Fruit fly (Drosophila melanogaster) whole organism, embryonic: Measurements from ENCODE around the gene Sgt1.

Experiments used
- B-H2 ChIP-seq: fragments of 200-800 bp; sonication (Bioruptor generic); optimal IDR thresholded peaks from 2 replicates; lab custom pipeline; 2018; ENCODE audit warnings: missing biosample characterization, mild to moderate bottlenecking, missing genetic modification characterization
- BtbVII ChIP-seq: fragments of 200-800 bp; sonication (Bioruptor generic); optimal IDR thresholded peaks from 3 replicates; lab custom pipeline; 2017; ENCODE audit warnings: missing biosample characterization, mild to moderate bottlenecking, missing genetic modification characterization
- CG14014 ChIP-seq: fragments of 200-800 bp; sonication (Bioruptor generic); IDR thresholded peaks from 2 replicates; pipeline ENCODE4 v1.3.6; 2022; ENCODE audit warnings: missing biosample characterization, missing genetic modification characterization
- CG1529 ChIP-seq: fragments of 200-800 bp; sonication (Bioruptor generic); optimal IDR thresholded peaks from 3 replicates; lab custom pipeline; 2018; ENCODE audit warnings: missing biosample characterization, missing genetic modification characterization
- CG15696 ChIP-seq: fragments of 200-800 bp; sonication (Bioruptor generic); optimal IDR thresholded peaks from 2 replicates; lab custom pipeline; 2019; ENCODE audit warnings: missing biosample characterization, mild to moderate bottlenecking, missing genetic modification characterization, moderate library complexity
- CG16779 ChIP-seq: fragments of 200-800 bp; sonication (Bioruptor generic); IDR thresholded peaks from 2 replicates; pipeline ENCODE4 v1.3.6; 2022; ENCODE audit warnings: missing biosample characterization, missing genetic modification characterization
- CG17361 ChIP-seq: fragments of 200-800 bp; sonication (Bioruptor generic); IDR thresholded peaks from 3 replicates; pipeline ENCODE4 v1.3.6; 2022; ENCODE audit warnings: missing biosample characterization, missing genetic modification characterization
- CG18619 ChIP-seq: fragments of 200-800 bp; sonication (Bioruptor generic); optimal IDR thresholded peaks from 3 replicates; lab custom pipeline; 2017; ENCODE audit warnings: missing biosample characterization, mild to moderate bottlenecking, missing genetic modification characterization
- CG2199 ChIP-seq: fragments of 200-800 bp; sonication (Bioruptor generic); IDR thresholded peaks from 3 replicates; pipeline ENCODE4 v1.3.6; 2022; ENCODE audit warnings: missing biosample characterization, missing genetic modification characterization
- CG31441 ChIP-seq: fragments of 200-800 bp; sonication (Bioruptor generic); IDR thresholded peaks from 2 replicates; pipeline ENCODE4 v1.3.6; 2022; ENCODE audit warnings: missing biosample characterization, missing genetic modification characterization
- CG4404 ChIP-seq: fragments of 200-800 bp; sonication (Bioruptor generic); IDR thresholded peaks from 2 replicates; pipeline ENCODE4 v1.3.6; 2022; ENCODE audit warnings: missing biosample characterization, missing genetic modification characterization
- CG7357 ChIP-seq: fragments of 200-800 bp; sonication (Bioruptor generic); IDR thresholded peaks from 3 replicates; pipeline ENCODE4 v1.3.6; 2022; ENCODE audit warnings: missing biosample characterization, missing genetic modification characterization
- CG7839 ChIP-seq: fragments of 200-800 bp; sonication (Bioruptor generic); optimal IDR thresholded peaks from 3 replicates; lab custom pipeline; 2018; ENCODE audit warnings: missing biosample characterization, mild to moderate bottlenecking, missing genetic modification characterization, moderate library complexity
- CG7963 ChIP-seq: fragments of 200-800 bp; sonication (Bioruptor generic); IDR thresholded peaks from 3 replicates; pipeline ENCODE4 v1.3.6; 2022; ENCODE audit warnings: missing biosample characterization, missing genetic modification characterization; ENCODE audit not compliant: partially characterized antibody
- CG9817 ChIP-seq: fragments of 200-800 bp; sonication (Bioruptor generic); optimal IDR thresholded peaks from 2 replicates; lab custom pipeline; 2018; ENCODE audit warnings: missing biosample characterization, mild to moderate bottlenecking, missing genetic modification characterization, moderate library complexity
- Camta ChIP-seq: fragments of 200-800 bp; sonication (Bioruptor generic); optimal IDR thresholded peaks from 2 replicates; lab custom pipeline; 2016; ENCODE audit warnings: missing biosample characterization, missing genetic modification characterization
- CrebB ChIP-seq: fragments of 200-800 bp; sonication (Bioruptor generic); optimal IDR thresholded peaks from 3 replicates; lab custom pipeline; 2018; ENCODE audit warnings: missing biosample characterization, mild to moderate bottlenecking, missing genetic modification characterization
- D19B ChIP-seq: fragments of 200-800 bp; sonication (Bioruptor generic); optimal IDR thresholded peaks from 2 replicates; lab custom pipeline; 2017; ENCODE audit warnings: missing biosample characterization, mild to moderate bottlenecking, missing genetic modification characterization
- HHEX ChIP-seq: fragments of 200-800 bp; sonication (Bioruptor generic); optimal IDR thresholded peaks from 3 replicates; lab custom pipeline; 2017; ENCODE audit warnings: missing biosample characterization, mild to moderate bottlenecking, missing genetic modification characterization, missing genetic modification reagents
- Hr3 ChIP-seq: fragments of 200-800 bp; sonication (Bioruptor generic); optimal IDR thresholded peaks from 3 replicates; lab custom pipeline; 2016; ENCODE audit warnings: missing biosample characterization, missing genetic modification characterization
- Hr78 ChIP-seq, 2 experiments: fragments of 200-800 bp in 1 of 2; fragments of >200 bp in 1 of 2; sonication (Bioruptor generic) in 1 of 2; optimal IDR thresholded peaks; 2 replicates each; lab custom pipeline; 2017 to 2019; ENCODE audit warnings: missing biosample characterization in 2 of 2, missing genetic modification characterization in 2 of 2, mild to moderate bottlenecking in 1 of 2, moderate library complexity in 1 of 2
- MBD-R2 ChIP-seq: fragments of 200-800 bp; sonication (Bioruptor generic); IDR thresholded peaks from 2 replicates; pipeline ENCODE4 v1.3.6; 2022; ENCODE audit warnings: missing biosample characterization, missing genetic modification characterization
- NC2α ChIP-seq: fragments of 200-800 bp; sonication (Bioruptor generic); optimal IDR thresholded peaks from 2 replicates; lab custom pipeline; 2016; ENCODE audit warnings: missing biosample characterization, missing genetic modification characterization
- NC2β ChIP-seq: fragments of 200-800 bp; sonication (Bioruptor generic); optimal IDR thresholded peaks from 2 replicates; lab custom pipeline; 2016; ENCODE audit warnings: missing biosample characterization, missing genetic modification characterization
- Nf-YB ChIP-seq: fragments of 200-800 bp; sonication (Bioruptor generic); optimal IDR thresholded peaks from 3 replicates; lab custom pipeline; 2019; ENCODE audit warnings: missing biosample characterization, mild to moderate bottlenecking, missing genetic modification characterization, moderate library complexity
- Nf-YC ChIP-seq: fragments of 200-800 bp; optimal IDR thresholded peaks from 3 replicates; lab custom pipeline; 2019; ENCODE audit warnings: missing biosample characterization, mild to moderate bottlenecking, missing genetic modification characterization, moderate library complexity
- TFAM ChIP-seq: fragments of 200-800 bp; sonication (Bioruptor generic); optimal IDR thresholded peaks from 2 replicates; lab custom pipeline; 2017; ENCODE audit warnings: missing biosample characterization, missing genetic modification characterization, inconsistent platforms
- Trl ChIP-seq, 3 experiments: fragments of >200 bp in 2 of 3; fragments of 200-800 bp in 1 of 3; sonication (Bioruptor generic) in 1 of 3; optimal IDR thresholded peaks; 2 replicates in 1 of 3; 3 replicates in 2 of 3; lab custom pipeline; 2016 to 2017; ENCODE audit warnings: missing biosample characterization in 1 of 3, missing genetic modification characterization in 1 of 3
- abd-A ChIP-seq: fragments of 200-800 bp; sonication (Bioruptor generic); optimal IDR thresholded peaks from 3 replicates; lab custom pipeline; 2019; ENCODE audit warnings: missing biosample characterization, mild to moderate bottlenecking, missing genetic modification characterization, moderate library complexity
- amos ChIP-seq: fragments of 200-800 bp; sonication (Bioruptor generic); IDR thresholded peaks from 2 replicates; pipeline ENCODE4 v1.3.6; 2022; ENCODE audit warnings: missing biosample characterization, missing genetic modification characterization; ENCODE audit not compliant: partially characterized antibody
- ase ChIP-seq: fragments of 200-800 bp; sonication (Bioruptor generic); IDR thresholded peaks from 3 replicates; pipeline ENCODE4 v1.3.6; 2022; ENCODE audit warnings: missing biosample characterization, missing genetic modification characterization
- bsh ChIP-seq, 2 experiments: fragments of 200-800 bp; sonication (Bioruptor generic); optimal IDR thresholded peaks; 2 replicates each; lab custom pipeline; 2017 to 2018; ENCODE audit warnings: mild to moderate bottlenecking in 2 of 2, missing biosample characterization in 2 of 2, missing genetic modification characterization in 2 of 2, moderate library complexity in 1 of 2
- crc ChIP-seq: fragments of 200-800 bp; sonication (Bioruptor generic); optimal IDR thresholded peaks from 2 replicates; lab custom pipeline; 2016; ENCODE audit warnings: missing biosample characterization, missing genetic modification characterization
- dimm ChIP-seq: fragments of 200-800 bp; sonication (Bioruptor generic); IDR thresholded peaks from 2 replicates; pipeline ENCODE4 v1.3.6; 2022; ENCODE audit warnings: missing biosample characterization, missing genetic modification characterization
- emc ChIP-seq: fragments of 200-800 bp; sonication (Bioruptor generic); optimal IDR thresholded peaks from 2 replicates; lab custom pipeline; 2016; ENCODE audit warnings: missing biosample characterization, missing genetic modification characterization
- en ChIP-seq: fragments of 200-800 bp; sonication (Bioruptor generic); optimal IDR thresholded peaks from 2 replicates; lab custom pipeline; 2016; ENCODE audit warnings: missing biosample characterization, missing genetic modification characterization
- eve ChIP-seq, 2 experiments: fragments of >200 bp; optimal IDR thresholded peaks; 2 replicates each; lab custom pipeline; 2017; ENCODE audit warnings: missing biosample characterization in 2 of 2, missing genetic modification characterization in 2 of 2
- fd64A ChIP-seq: fragments of 200-800 bp; sonication (Bioruptor generic); optimal IDR thresholded peaks from 3 replicates; lab custom pipeline; 2018; ENCODE audit warnings: missing biosample characterization, mild to moderate bottlenecking, missing genetic modification characterization
- fru ChIP-seq: fragments of >200 bp; optimal IDR thresholded peaks from 2 replicates; lab custom pipeline; 2017
- gro ChIP-seq: fragments of 200-800 bp; sonication (Bioruptor generic); optimal IDR thresholded peaks from 2 replicates; lab custom pipeline; 2016; ENCODE audit warnings: missing biosample characterization, missing genetic modification characterization
- inv ChIP-seq: fragments of 200-800 bp; sonication (Bioruptor generic); IDR thresholded peaks from 2 replicates; pipeline ENCODE4 v1.3.6; 2022; ENCODE audit warnings: missing biosample characterization, missing genetic modification characterization; ENCODE audit not compliant: partially characterized antibody
- kay ChIP-seq: fragments of 200-800 bp; sonication (Bioruptor generic); optimal IDR thresholded peaks from 2 replicates; lab custom pipeline; 2016; ENCODE audit warnings: missing biosample characterization, missing genetic modification characterization
- lab ChIP-seq: fragments of 200-800 bp; sonication (Bioruptor generic); optimal IDR thresholded peaks from 3 replicates; lab custom pipeline; 2017; ENCODE audit warnings: missing biosample characterization, missing genetic modification characterization, mild to moderate bottlenecking, moderate library complexity, missing genetic modification reagents
- mld ChIP-seq: fragments of 200-800 bp; sonication (Bioruptor generic); IDR thresholded peaks from 3 replicates; pipeline ENCODE4 v1.3.6; 2022; ENCODE audit warnings: missing biosample characterization, missing genetic modification characterization; ENCODE audit not compliant: partially characterized antibody
- pb ChIP-seq: fragments of 200-800 bp; sonication (Bioruptor generic); optimal IDR thresholded peaks from 3 replicates; lab custom pipeline; 2016; ENCODE audit warnings: missing biosample characterization, missing genetic modification characterization
- peb ChIP-seq: fragments of 200-800 bp; sonication (Bioruptor generic); IDR thresholded peaks from 2 replicates; pipeline ENCODE4 v1.3.6; 2022; ENCODE audit warnings: missing biosample characterization, missing genetic modification characterization
- prd ChIP-seq, 3 experiments: fragments of >200 bp in 2 of 3; fragments of 200-800 bp in 1 of 3; sonication (Bioruptor generic) in 1 of 3; optimal IDR thresholded peaks in 2 of 3; IDR thresholded peaks in 1 of 3; 2 replicates in 2 of 3; 3 replicates in 1 of 3; pipeline versions ENCODE4 v1.3.6 to Lab custom; 2017 to 2022; ENCODE audit warnings: missing biosample characterization in 1 of 3, missing genetic modification characterization in 1 of 3
- row ChIP-seq: fragments of 200-800 bp; sonication (Bioruptor generic); IDR thresholded peaks from 3 replicates; pipeline ENCODE4 v1.3.6; 2022; ENCODE audit warnings: missing biosample characterization, missing genetic modification characterization
- salm ChIP-seq: fragments of 200-800 bp; sonication (Bioruptor generic); optimal IDR thresholded peaks from 2 replicates; lab custom pipeline; 2018; ENCODE audit warnings: missing biosample characterization, mild to moderate bottlenecking, missing genetic modification characterization
- sens ChIP-seq: fragments of 200-800 bp; sonication (Bioruptor generic); peaks from one replicate; lab custom pipeline; 2016; ENCODE audit warnings: missing biosample characterization, missing genetic modification characterization
- zfh1 ChIP-seq: fragments of 200-800 bp; sonication (Bioruptor generic); IDR thresholded peaks from 3 replicates; pipeline ENCODE4 v1.3.6; 2022; ENCODE audit warnings: missing biosample characterization, missing genetic modification characterization

The Sgt1 gene

dm6 chr3R:8305110-8305509 is at the start of gene Sgt1 (continued):
- TF ChIP-seq BtbVII: no peak
- TF ChIP-seq fd64A (GFP tag; lab: Kevin White, UChicago): no peak
- TF ChIP-seq ase (GFP tag; lab: Robert Waterston, UW): no peak
- TF ChIP-seq zfh1: peak; percentile 44; the same call in 1 of the 3 replicates
- TF ChIP-seq TFAM (GFP tag; lab: Kevin White, UChicago): no peak
- TF ChIP-seq bsh (GFP tag; optimal IDR thresholded peaks at IDR 0.05; lab: Kevin White, UChicago): peak in 1 of 2 experiments; percentile 12
- no peak for TF ChIP-seq CG7357
- peak; percentile 33 for TF ChIP-seq CG7839
- TF ChIP-seq salm (tag; lab: Kevin White, UChicago): no peak
- TF ChIP-seq gro (GFP tag; lab: Kevin White, UChicago): peak; percentile 79
- peak; percentile 35 for TF ChIP-seq Nf-YC
- TF ChIP-seq CG18619 (GFP tag; lab: Kevin White, UChicago): peak; percentile 22
- 0 out of 3 replicates have a peak, but pooled peaks have one; percentile 21 for TF ChIP-seq CG17361 (GFP tag; lab: Robert Waterston, UW)
- TF ChIP-seq CG31441 (GFP tag; lab: Robert Waterston, UW): no peak
- TF ChIP-seq B-H2 (GFP tag; lab: Kevin White, UChicago): peak; percentile 88
- no peak for TF ChIP-seq CG14014 (GFP tag; lab: Robert Waterston, UW)
- TF ChIP-seq CG4404 (GFP tag; lab: Robert Waterston, UW): no peak
- TF ChIP-seq peb (GFP tag; lab: Robert Waterston, UW): no peak
- TF ChIP-seq Nf-YB (GFP tag; lab: Kevin White, UChicago): no peak
- peak; percentile 41 for TF ChIP-seq CrebB (tag; lab: Kevin White, UChicago)
- TF ChIP-seq Hr78 (GFP tag; optimal IDR thresholded peaks at IDR 0.05; lab: Kevin White, UChicago): no peak
- peak; percentile 54 for TF ChIP-seq MBD-R2 (GFP tag; lab: Robert Waterston, UW)
- TF ChIP-seq prd (optimal IDR thresholded peaks at IDR 0.05; lab: Kevin White, UChicago): no peak
- TF ChIP-seq prd (GFP tag; IDR thresholded peaks at IDR 0.05; lab: Robert Waterston, UW): no peak
- TF ChIP-seq Hr3 (GFP tag; lab: Kevin White, UChicago): peak; percentile 11
- no peak for TF ChIP-seq emc (GFP tag; lab: Kevin White, UChicago)
- no peak for TF ChIP-seq CG1529 (GFP tag; lab: Kevin White, UChicago)
- no peak for TF ChIP-seq en
- TF ChIP-seq row: peak; percentile 41; the same call in 2 of the 3 replicates
- TF ChIP-seq mld (GFP tag; lab: Robert Waterston, UW): peak; percentile 88
- TF ChIP-seq crc (GFP tag; lab: Kevin White, UChicago): no peak
- no peak for TF ChIP-seq CG16779
- TF ChIP-seq CG15696: no peak
- no peak for TF ChIP-seq NC2α (GFP tag; lab: Kevin White, UChicago)
- TF ChIP-seq dimm (GFP tag; lab: Robert Waterston, UW): no peak
- no peak for TF ChIP-seq kay
- TF ChIP-seq abd-A (tag; lab: Kevin White, UChicago): no peak
- peak; percentile 91 for TF ChIP-seq sens (GFP tag; lab: Kevin White, UChicago)
- no peak for TF ChIP-seq D19B (GFP tag; lab: Kevin White, UChicago)
- no peak for TF ChIP-seq pb (GFP tag; lab: Kevin White, UChicago)
- TF ChIP-seq NC2β: peak; percentile 30
- no peak for TF ChIP-seq CG2199 (GFP tag; lab: Robert Waterston, UW)
- TF ChIP-seq HHEX: no peak
- peak; percentile 85 for TF ChIP-seq amos
- no peak for TF ChIP-seq Camta (GFP tag; lab: Kevin White, UChicago)
- TF ChIP-seq CG7963 (GFP tag; lab: Robert Waterston, UW): peak; percentile 91
- TF ChIP-seq Trl (optimal IDR thresholded peaks at IDR 0.05; lab: Kevin White, UChicago): no peak
- TF ChIP-seq Trl (GFP tag; optimal IDR thresholded peaks at IDR 0.05; lab: Kevin White, UChicago): peak; percentile 63
- no peak for TF ChIP-seq fru (lab: Kevin White, UChicago)
- TF ChIP-seq eve (GFP tag; optimal IDR thresholded peaks at IDR 0.05; lab: Kevin White, UChicago): no peak
- TF ChIP-seq inv (GFP tag; lab: Robert Waterston, UW): peak; percentile 67
- no peak for TF ChIP-seq lab (GFP tag; lab: Kevin White, UChicago)
- TF ChIP-seq CG9817 (tag; lab: Kevin White, UChicago): peak; percentile 38
